Fruit fly (Drosophila melanogaster) whole organism, embryonic: ENCODE measurements around the gene CG32590.
A peak's percentile ranks its signal among the peaks of the same experiment; 100 is the strongest.

Experiments used
- ATbp ChIP-seq: fragments of 200-800 bp; sonication (Bioruptor generic); optimal IDR thresholded peaks from 2 replicates; lab custom pipeline; 2017; ENCODE audit warnings: missing biosample characterization, mild to moderate bottlenecking, missing genetic modification characterization, missing genetic modification reagents
- BtbVII ChIP-seq: fragments of 200-800 bp; sonication (Bioruptor generic); optimal IDR thresholded peaks from 3 replicates; lab custom pipeline; 2017; ENCODE audit warnings: missing biosample characterization, mild to moderate bottlenecking, missing genetic modification characterization
- CG10209 ChIP-seq: fragments of 200-800 bp; sonication (Bioruptor generic); optimal IDR thresholded peaks from 3 replicates; lab custom pipeline; 2017; ENCODE audit warnings: missing biosample characterization, mild to moderate bottlenecking, missing genetic modification characterization, missing genetic modification reagents
- CG10979 ChIP-seq: fragments of 200-800 bp; sonication (Bioruptor generic); optimal IDR thresholded peaks from 2 replicates; lab custom pipeline; 2018; ENCODE audit warnings: missing biosample characterization, mild to moderate bottlenecking, missing genetic modification characterization, moderate library complexity
- CG12769 ChIP-seq: fragments of 200-800 bp; sonication (Bioruptor generic); optimal IDR thresholded peaks from 2 replicates; lab custom pipeline; 2019; ENCODE audit warnings: missing biosample characterization, mild to moderate bottlenecking, missing genetic modification characterization, moderate library complexity
- CG12942 ChIP-seq: fragments of 200-800 bp; sonication (Bioruptor generic); optimal IDR thresholded peaks from 3 replicates; lab custom pipeline; 2016; ENCODE audit warnings: missing biosample characterization, missing genetic modification characterization
- CG13894 ChIP-seq: fragments of 200-800 bp; sonication (Bioruptor generic); optimal IDR thresholded peaks from 3 replicates; lab custom pipeline; 2018; ENCODE audit warnings: missing biosample characterization, mild to moderate bottlenecking, missing genetic modification characterization, moderate library complexity
- CG17568 ChIP-seq: fragments of 200-800 bp; sonication (Bioruptor generic); optimal IDR thresholded peaks from 2 replicates; lab custom pipeline; 2018; ENCODE audit warnings: missing biosample characterization, mild to moderate bottlenecking, missing genetic modification characterization, moderate library complexity
- CG17612 ChIP-seq: fragments of 200-800 bp; sonication (Bioruptor generic); IDR thresholded peaks from 2 replicates; pipeline ENCODE4 v1.3.6; 2022; ENCODE audit warnings: missing biosample characterization, missing genetic modification characterization
- CG17802 ChIP-seq: fragments of 200-800 bp; sonication (Bioruptor generic); optimal IDR thresholded peaks from 2 replicates; lab custom pipeline; 2018; ENCODE audit warnings: missing biosample characterization, mild to moderate bottlenecking, missing genetic modification characterization, moderate library complexity
- CG17829 ChIP-seq: fragments of 200-800 bp; optimal IDR thresholded peaks from 2 replicates; lab custom pipeline; 2019; ENCODE audit warnings: missing biosample characterization, mild to moderate bottlenecking, missing genetic modification characterization, moderate library complexity
- CG1792 ChIP-seq: fragments of 200-800 bp; sonication (Bioruptor generic); optimal IDR thresholded peaks from 2 replicates; lab custom pipeline; 2016; ENCODE audit warnings: missing biosample characterization, missing genetic modification characterization
- CG1832 ChIP-seq: fragments of 200-800 bp; sonication (Bioruptor generic); optimal IDR thresholded peaks from 2 replicates; lab custom pipeline; 2017; ENCODE audit warnings: missing biosample characterization, mild to moderate bottlenecking, missing genetic modification characterization, inconsistent platforms
- CG18599 ChIP-seq: fragments of 200-800 bp; sonication (Bioruptor generic); optimal IDR thresholded peaks from 3 replicates; lab custom pipeline; 2017; ENCODE audit warnings: missing biosample characterization, missing genetic modification characterization, mild to moderate bottlenecking, moderate library complexity, missing genetic modification reagents
- CG2199 ChIP-seq: fragments of 200-800 bp; sonication (Bioruptor generic); IDR thresholded peaks from 3 replicates; pipeline ENCODE4 v1.3.6; 2022; ENCODE audit warnings: missing biosample characterization, missing genetic modification characterization
- CG2889 ChIP-seq: fragments of 200-800 bp; sonication (Bioruptor generic); IDR thresholded peaks from 3 replicates; pipeline ENCODE4 v1.3.6; 2022; ENCODE audit warnings: missing biosample characterization, missing genetic modification characterization
- CG31388 ChIP-seq: fragments of 200-800 bp; sonication (Bioruptor generic); optimal IDR thresholded peaks from 2 replicates; lab custom pipeline; 2016; ENCODE audit warnings: missing biosample characterization, missing genetic modification characterization
- CG32772 ChIP-seq: fragments of 200-800 bp; sonication (Bioruptor generic); IDR thresholded peaks from 2 replicates; pipeline ENCODE4 v1.3.6; 2022; ENCODE audit warnings: missing biosample characterization, missing genetic modification characterization
- CG33557 ChIP-seq: fragments of 200-800 bp; sonication (Bioruptor generic); optimal IDR thresholded peaks from 2 replicates; lab custom pipeline; 2019; ENCODE audit warnings: missing biosample characterization, mild to moderate bottlenecking, missing genetic modification characterization, moderate library complexity
- CG4360 ChIP-seq: fragments of 200-800 bp; sonication (Bioruptor generic); IDR thresholded peaks from 2 replicates; pipeline ENCODE4 v1.3.6; 2022; ENCODE audit warnings: missing biosample characterization, missing genetic modification characterization
- CG43689 ChIP-seq: fragments of 200-800 bp; sonication (Bioruptor generic); IDR thresholded peaks from 2 replicates; pipeline ENCODE4 v1.3.6; 2022; ENCODE audit warnings: missing biosample characterization, missing genetic modification characterization
- CG6654 ChIP-seq: fragments of 200-800 bp; sonication (Bioruptor generic); optimal IDR thresholded peaks from 2 replicates; lab custom pipeline; 2017; ENCODE audit warnings: missing biosample characterization, mild to moderate bottlenecking, missing genetic modification characterization
- CG6765 ChIP-seq: fragments of 200-800 bp; sonication (Bioruptor generic); optimal IDR thresholded peaks from 3 replicates; lab custom pipeline; 2017; ENCODE audit warnings: missing biosample characterization, mild to moderate bottlenecking, missing genetic modification characterization
- CG7963 ChIP-seq: fragments of 200-800 bp; sonication (Bioruptor generic); IDR thresholded peaks from 3 replicates; pipeline ENCODE4 v1.3.6; 2022; ENCODE audit warnings: missing biosample characterization, missing genetic modification characterization; ENCODE audit not compliant: partially characterized antibody
- CG9215 ChIP-seq: fragments of 200-800 bp; sonication (Bioruptor generic); IDR thresholded peaks from 2 replicates; pipeline ENCODE4 v1.3.6; 2022; ENCODE audit warnings: missing biosample characterization, missing genetic modification characterization
- CG9817 ChIP-seq: fragments of 200-800 bp; sonication (Bioruptor generic); optimal IDR thresholded peaks from 2 replicates; lab custom pipeline; 2018; ENCODE audit warnings: missing biosample characterization, mild to moderate bottlenecking, missing genetic modification characterization, moderate library complexity
- Chrac-16 ChIP-seq: fragments of 200-800 bp; sonication (Bioruptor generic); optimal IDR thresholded peaks from 3 replicates; lab custom pipeline; 2016; ENCODE audit warnings: missing biosample characterization, missing genetic modification characterization
- CoRest ChIP-seq: fragments of 200-800 bp; sonication (Bioruptor generic); optimal IDR thresholded peaks from 3 replicates; lab custom pipeline; 2018; ENCODE audit warnings: missing biosample characterization, mild to moderate bottlenecking, missing genetic modification characterization, moderate library complexity
- Fer1 ChIP-seq: fragments of 200-800 bp; sonication (Bioruptor generic); optimal IDR thresholded peaks from 2 replicates; lab custom pipeline; 2017; ENCODE audit warnings: missing biosample characterization, mild to moderate bottlenecking, missing genetic modification characterization
- Hmx ChIP-seq: fragments of 200-800 bp; sonication (Bioruptor generic); optimal IDR thresholded peaks from 2 replicates; lab custom pipeline; 2016; ENCODE audit warnings: missing biosample characterization, missing genetic modification characterization
- NC2α ChIP-seq: fragments of 200-800 bp; sonication (Bioruptor generic); optimal IDR thresholded peaks from 2 replicates; lab custom pipeline; 2016; ENCODE audit warnings: missing biosample characterization, missing genetic modification characterization
- Nf-YC ChIP-seq: fragments of 200-800 bp; optimal IDR thresholded peaks from 3 replicates; lab custom pipeline; 2019; ENCODE audit warnings: missing biosample characterization, mild to moderate bottlenecking, missing genetic modification characterization, moderate library complexity
- Sry-β ChIP-seq: fragments of 200-800 bp; sonication (Bioruptor generic); optimal IDR thresholded peaks from 2 replicates; lab custom pipeline; 2018; ENCODE audit warnings: missing biosample characterization, mild to moderate bottlenecking, missing genetic modification characterization, moderate library complexity
- ara ChIP-seq: fragments of 200-800 bp; sonication (Bioruptor generic); IDR thresholded peaks from 2 replicates; pipeline ENCODE4 v1.3.6; 2022; ENCODE audit warnings: missing biosample characterization, missing genetic modification characterization
- crol ChIP-seq: fragments of 200-800 bp; sonication (Bioruptor generic); IDR thresholded peaks from 2 replicates; pipeline ENCODE4 v1.3.6; 2022; ENCODE audit warnings: missing biosample characterization, missing genetic modification characterization
- dan ChIP-seq: fragments of 200-800 bp; sonication (Bioruptor generic); IDR thresholded peaks from 2 replicates; pipeline ENCODE4 v1.3.6; 2022; ENCODE audit warnings: missing biosample characterization, missing genetic modification characterization
- dati ChIP-seq: fragments of 200-800 bp; sonication (Bioruptor generic); IDR thresholded peaks from 2 replicates; pipeline ENCODE4 v1.3.6; 2022; ENCODE audit warnings: missing biosample characterization, missing genetic modification characterization
- fru ChIP-seq: fragments of >200 bp; optimal IDR thresholded peaks from 2 replicates; lab custom pipeline; 2017
- ftz-f1 ChIP-seq: fragments of 200-800 bp; sonication (Bioruptor generic); optimal IDR thresholded peaks from 2 replicates; lab custom pipeline; 2016; ENCODE audit warnings: missing biosample characterization, missing genetic modification characterization
- grn ChIP-seq: fragments of 200-800 bp; sonication (Bioruptor generic); optimal IDR thresholded peaks from 3 replicates; lab custom pipeline; 2017; ENCODE audit warnings: missing biosample characterization, missing genetic modification characterization
- gro ChIP-seq: fragments of 200-800 bp; sonication (Bioruptor generic); optimal IDR thresholded peaks from 2 replicates; lab custom pipeline; 2016; ENCODE audit warnings: missing biosample characterization, missing genetic modification characterization
- hb ChIP-seq: fragments of 200-800 bp; sonication (Bioruptor generic); IDR thresholded peaks from 3 replicates; pipeline ENCODE4 v1.3.6; 2022; ENCODE audit warnings: missing biosample characterization, missing genetic modification characterization; ENCODE audit not compliant: partially characterized antibody
- jigr1 ChIP-seq: fragments of 200-800 bp; sonication (Bioruptor generic); IDR thresholded peaks from 3 replicates; pipeline ENCODE4 v1.3.6; 2022; ENCODE audit warnings: missing biosample characterization, missing genetic modification characterization
- jing ChIP-seq: fragments of 200-800 bp; sonication (Bioruptor generic); optimal IDR thresholded peaks from 2 replicates; lab custom pipeline; 2018; ENCODE audit warnings: missing biosample characterization, mild to moderate bottlenecking, missing genetic modification characterization
- lov ChIP-seq, 2 experiments: fragments of 200-800 bp in 1 of 2; fragments of >200 bp in 1 of 2; sonication (Bioruptor generic) in 1 of 2; IDR thresholded peaks in 1 of 2; optimal IDR thresholded peaks in 1 of 2; 2 replicates in 1 of 2; 3 replicates in 1 of 2; pipeline versions ENCODE4 v1.3.6 to Lab custom; 2017 to 2022; ENCODE audit warnings: missing biosample characterization in 1 of 2, missing genetic modification characterization in 1 of 2
- pfk ChIP-seq: fragments of 200-800 bp; sonication (Bioruptor generic); optimal IDR thresholded peaks from 2 replicates; lab custom pipeline; 2018; ENCODE audit warnings: missing biosample characterization, mild to moderate bottlenecking, missing genetic modification characterization, moderate library complexity
- sim ChIP-seq: fragments of 200-800 bp; sonication (Bioruptor generic); IDR thresholded peaks from 2 replicates; pipeline ENCODE4 v1.3.6; 2022; ENCODE audit warnings: missing biosample characterization, missing genetic modification characterization
- slou ChIP-seq: fragments of 200-800 bp; sonication (Bioruptor generic); optimal IDR thresholded peaks from 3 replicates; lab custom pipeline; 2016; ENCODE audit warnings: missing biosample characterization, missing genetic modification characterization
- trh ChIP-seq: fragments of 200-800 bp; sonication (Bioruptor generic); optimal IDR thresholded peaks from 2 replicates; lab custom pipeline; 2016; ENCODE audit warnings: missing biosample characterization, missing genetic modification characterization
- tx ChIP-seq: fragments of 200-800 bp; sonication (Bioruptor generic); optimal IDR thresholded peaks from 2 replicates; lab custom pipeline; 2016; ENCODE audit warnings: missing biosample characterization, missing genetic modification characterization
- vvl ChIP-seq: fragments of 200-800 bp; sonication (Bioruptor generic); IDR thresholded peaks from 2 replicates; pipeline ENCODE4 v1.3.6; 2022; ENCODE audit warnings: missing biosample characterization, missing genetic modification characterization

Gene CG32590

dm6 chrX:14839047-14839446 lies at the start of gene CG32590, which contains the start of gene Flo2 (continued):
- TF ChIP-seq trh (GFP tag; lab: Kevin White, UChicago) (peak; percentile 48), NC2α (GFP tag; lab: Kevin White, UChicago) (peak; percentile 24), CG43689 (GFP tag; lab: Robert Waterston, UW) (peak; percentile 57), ftz-f1 (GFP tag; lab: Kevin White, UChicago) (no peak), CG2199 (peak; percentile 40; the same call in 1 of the 3 replicates), CG18599 (GFP tag; lab: Kevin White, UChicago) (peak; percentile 74), CG9215 (GFP tag; lab: Robert Waterston, UW) (peak; percentile 82), Sry-β (GFP tag; lab: Kevin White, UChicago) (no peak), pfk (GFP tag; lab: Kevin White, UChicago) (no peak), Hmx (GFP tag; lab: Kevin White, UChicago) (no peak), CG2889 (peak; percentile 69; the same call in 2 of the 3 replicates), jing (GFP tag; lab: Kevin White, UChicago) (no peak), CG17802 (tag; lab: Kevin White, UChicago) (peak; percentile 3), CG7963 (GFP tag; lab: Robert Waterston, UW) (peak; percentile 96), CG17612 (0 out of 2 replicates have a peak, but pooled peaks have one; percentile 28), CoRest (peak; percentile 74), CG1832 (no peak), CG17568 (GFP tag; lab: Kevin White, UChicago) (no peak), BtbVII (GFP tag; lab: Kevin White, UChicago) (no peak), CG12942 (peak; percentile 76), CG4360 (GFP tag; lab: Robert Waterston, UW) (no peak), crol (no peak), CG12769 (tag; lab: Kevin White, UChicago) (no peak), CG10979 (peak; percentile 45), ara (GFP tag; lab: Robert Waterston, UW) (peak; percentile 82), Nf-YC (peak; percentile 44), CG6765 (GFP tag; lab: Kevin White, UChicago) (no peak), slou (GFP tag; lab: Kevin White, UChicago) (peak; percentile 56), gro (peak; percentile 69), ATbp (GFP tag; lab: Kevin White, UChicago) (no peak), Fer1 (peak; percentile 42), CG32772 (GFP tag; lab: Robert Waterston, UW) (peak; percentile 82), CG6654 (GFP tag; lab: Kevin White, UChicago) (no peak), dan (0 out of 2 replicates have a peak, but pooled peaks have one; percentile 24), CG9817 (peak; percentile 73), hb (GFP tag; lab: Robert Waterston, UW) (peak; percentile 98), tx (GFP tag; lab: Kevin White, UChicago) (peak; percentile 77), CG33557 (GFP tag; lab: Kevin White, UChicago) (peak; percentile 12), CG10209 (peak; percentile 41), vvl (peak; percentile 90), CG1792 (GFP tag; lab: Kevin White, UChicago) (peak; percentile 65), lov (optimal IDR thresholded peaks at IDR 0.05; lab: Kevin White, UChicago) (no peak), lov (GFP tag; IDR thresholded peaks at IDR 0.05; lab: Robert Waterston, UW) (peak; percentile 47; the same call in 1 of the 3 replicates), CG13894 (peak; percentile 70), fru (no peak), dati (no peak), jigr1 (GFP tag; lab: Robert Waterston, UW) (peak; percentile 18; the same call in 1 of the 3 replicates), CG17829 (peak; percentile 69), Chrac-16 (GFP tag; lab: Kevin White, UChicago) (peak; percentile 81), CG31388 (GFP tag; lab: Kevin White, UChicago) (no peak), sim (GFP tag; lab: Robert Waterston, UW) (peak; percentile 47; the same call in 1 of the 2 replicates), grn (no peak)
